Worm (Caenorhabditis elegans): ENCODE measurements around the gene W03F9.11.

Gene W03F9.11

ce11 chrV:126610-127009 lies 14.5 kb downstream of the W03F9.11 start, which contains the start of gene W03F9.1 (continued):
- TF ChIP-seq dmd-9 (GFP tag; IDR thresholded peaks at IDR 0.05) (no peak), nhr-10 (tag; optimal IDR thresholded peaks at IDR 0.05) (no peak), pha-4 (GFP tag; IDR thresholded peaks at IDR 0.05) (0 out of 2 replicates have a peak, but pooled peaks have one; percentile 31), pha-4 (tag; optimal IDR thresholded peaks at IDR 0.05) (peak; percentile 60), nhr-41 (GFP tag; IDR thresholded peaks at IDR 0.05) (no peak), lin-13 (GFP tag; optimal IDR thresholded peaks at IDR 0.05) (no peak), dve-1 (tag; optimal IDR thresholded peaks at IDR 0.05; ENCODE audit: insufficient read depth) (peak; percentile 68), zip-11 (GFP tag; IDR thresholded peaks at IDR 0.05) (no peak), tra-1 (GFP tag; IDR thresholded peaks at IDR 0.05) (no peak), sdz-12 (GFP tag; optimal IDR thresholded peaks at IDR 0.05) (no peak), zfp-3 (GFP tag; conservative IDR thresholded peaks at IDR 0.05) (0 out of 2 replicates have a peak, but pooled peaks have one; percentile 32), lir-3 (tag; optimal IDR thresholded peaks at IDR 0.05) (no peak), dmd-8 (GFP tag; IDR thresholded peaks at IDR 0.05) (no peak), lin-1 (GFP tag; IDR thresholded peaks at IDR 0.05) (no peak), nhr-237 (tag; optimal IDR thresholded peaks at IDR 0.05) (no peak), aha-1 (tag) (no peak), F49E8.2 (tag; optimal IDR thresholded peaks at IDR 0.05; ENCODE audit: borderline replicate concordance) (peak; percentile 58), D1046.2 (GFP tag; IDR thresholded peaks at IDR 0.05) (no peak), hlh-11 (tag; optimal IDR thresholded peaks at IDR 0.05) (peak; percentile 47), egl-27 (tag; optimal IDR thresholded peaks at IDR 0.05) (no peak), ztf-7 (tag; optimal IDR thresholded peaks at IDR 0.05) (peak; percentile 26), daf-16 (GFP tag; optimal IDR thresholded peaks at IDR 0.05) (peak in 1 of 2 experiments; percentile 71), daf-16 (tag; optimal IDR thresholded peaks at IDR 0.05) (peak; percentile 42), saeg-2 (GFP tag; IDR thresholded peaks at IDR 0.05) (no peak), nhr-28 (tag; optimal IDR thresholded peaks at IDR 0.05) (peak; percentile 20), ama-1 (optimal IDR thresholded peaks at IDR 0.05) (no peak), rbr-2 (tag; optimal IDR thresholded peaks at IDR 0.05) (peak; percentile 60), fos-1 (tag; optimal IDR thresholded peaks at IDR 0.05) (no peak)

DNA sequence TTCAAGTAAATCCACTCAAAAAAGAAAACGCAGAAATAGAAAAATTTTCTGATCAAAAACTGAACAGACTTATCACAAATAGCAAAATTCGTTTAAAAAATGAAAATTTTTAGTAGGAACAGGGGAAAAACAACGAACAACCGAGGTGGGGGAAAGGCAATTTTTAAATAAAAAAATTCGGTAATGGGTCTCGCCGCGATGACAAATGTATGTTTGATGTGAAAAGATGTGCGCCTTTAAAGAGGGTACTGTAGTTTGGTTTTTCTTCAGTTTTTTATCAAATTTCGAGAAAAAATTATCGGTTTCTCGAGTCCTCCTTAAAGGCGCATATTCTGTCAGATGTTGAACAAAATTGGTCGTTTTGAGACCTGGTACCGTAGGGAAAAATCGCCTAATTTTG lies 17.2 kb downstream of the W03F9.11 start:
- TF ChIP-seq aha-1 (tag): peak; percentile 70
- TF ChIP-seq hif-1 (tag; optimal IDR thresholded peaks at IDR 0.05): no peak
- 0 out of 2 replicates have a peak, but pooled peaks have one; percentile 18 for TF ChIP-seq arid-1 (GFP tag; conservative IDR thresholded peaks at IDR 0.05)
- TF ChIP-seq tra-1 (GFP tag; IDR thresholded peaks at IDR 0.05): no peak
- TF ChIP-seq zag-1 (tag; optimal IDR thresholded peaks at IDR 0.05): no peak
- TF ChIP-seq madf-5 (GFP tag; IDR thresholded peaks at IDR 0.05): no peak
- TF ChIP-seq skn-1 (tag; optimal IDR thresholded peaks at IDR 0.05): no peak
- no peak for TF ChIP-seq Y75B8A.6 (GFP tag; IDR thresholded peaks at IDR 0.05)
- TF ChIP-seq lin-13 (GFP tag; optimal IDR thresholded peaks at IDR 0.05): no peak
- TF ChIP-seq lim-7 (GFP tag; IDR thresholded peaks at IDR 0.05): peak; percentile 56
- TF ChIP-seq lin-38 (GFP tag; IDR thresholded peaks at IDR 0.05): peak; percentile 24
- no peak for TF ChIP-seq ceh-32 (tag; optimal IDR thresholded peaks at IDR 0.05; ENCODE audit: poor library complexity)
- TF ChIP-seq nhr-42 (GFP tag; IDR thresholded peaks at IDR 0.05): no peak
- peak; percentile 29 for TF ChIP-seq F49E8.2 (tag; optimal IDR thresholded peaks at IDR 0.05; ENCODE audit: borderline replicate concordance)

- TF ChIP-seq Y75B8A.6 (GFP tag; IDR thresholded peaks at IDR 0.05): no peak
- TF ChIP-seq skn-1 (tag; optimal IDR thresholded peaks at IDR 0.05): no peak
- 0 out of 2 replicates have a peak, but pooled peaks have one; percentile 28 for TF ChIP-seq saeg-2 (GFP tag; IDR thresholded peaks at IDR 0.05)
- no peak for TF ChIP-seq D1046.2 (GFP tag; IDR thresholded peaks at IDR 0.05)
- TF ChIP-seq nhr-6 (tag; optimal IDR thresholded peaks at IDR 0.05): no peak
- no peak for TF ChIP-seq nhr-28 (tag; optimal IDR thresholded peaks at IDR 0.05)
- TF ChIP-seq ceh-20 (GFP tag; IDR thresholded peaks at IDR 0.05): no peak
- TF ChIP-seq dmd-9 (GFP tag; IDR thresholded peaks at IDR 0.05): no peak
- TF ChIP-seq tra-1 (GFP tag; IDR thresholded peaks at IDR 0.05): no peak
- no peak for TF ChIP-seq nhr-25 (tag; optimal IDR thresholded peaks at IDR 0.05; ENCODE audit: borderline replicate concordance, insufficient read depth)
- TF ChIP-seq pha-4 (GFP tag; IDR thresholded peaks at IDR 0.05): peak; percentile 10; the same call in 1 of the 2 replicates
- TF ChIP-seq pha-4 (tag; optimal IDR thresholded peaks at IDR 0.05): no peak
- TF ChIP-seq zag-1 (tag; optimal IDR thresholded peaks at IDR 0.05): no peak
- TF ChIP-seq lin-13 (GFP tag; optimal IDR thresholded peaks at IDR 0.05): no peak
- no peak for TF ChIP-seq F37D6.2 (tag; optimal IDR thresholded peaks at IDR 0.05)
- TF ChIP-seq Y105C5A.15 (GFP tag; IDR thresholded peaks at IDR 0.05): no peak
- TF ChIP-seq nhr-42 (GFP tag; IDR thresholded peaks at IDR 0.05): no peak
- peak in 1 of 2 experiments; percentile 46 for TF ChIP-seq daf-16 (GFP tag; optimal IDR thresholded peaks at IDR 0.05)
- TF ChIP-seq daf-16 (tag; optimal IDR thresholded peaks at IDR 0.05): peak; percentile 72
- peak in 1 of 2 experiments; percentile 12 for TF ChIP-seq hif-1 (tag; optimal IDR thresholded peaks at IDR 0.05)
- no peak for TF ChIP-seq nhr-76 (tag; optimal IDR thresholded peaks at IDR 0.05)
- peak; percentile 99 for TF ChIP-seq zip-2 (tag; optimal IDR thresholded peaks at IDR 0.05)
- peak; percentile 30; the same call in 1 of the 2 replicates for TF ChIP-seq lin-38 (GFP tag; IDR thresholded peaks at IDR 0.05)
- TF ChIP-seq ama-1 (optimal IDR thresholded peaks at IDR 0.05): no peak
- no peak for TF ChIP-seq dpl-1 (GFP tag; optimal IDR thresholded peaks at IDR 0.05)
- TF ChIP-seq lim-7 (GFP tag; IDR thresholded peaks at IDR 0.05): no peak
These were observed 17.6 kb downstream of the W03F9.11 start for ce11 chrV:123513-123912.
